Worm (Caenorhabditis elegans): ENCODE measurements around the gene scl-10.

DNA sequence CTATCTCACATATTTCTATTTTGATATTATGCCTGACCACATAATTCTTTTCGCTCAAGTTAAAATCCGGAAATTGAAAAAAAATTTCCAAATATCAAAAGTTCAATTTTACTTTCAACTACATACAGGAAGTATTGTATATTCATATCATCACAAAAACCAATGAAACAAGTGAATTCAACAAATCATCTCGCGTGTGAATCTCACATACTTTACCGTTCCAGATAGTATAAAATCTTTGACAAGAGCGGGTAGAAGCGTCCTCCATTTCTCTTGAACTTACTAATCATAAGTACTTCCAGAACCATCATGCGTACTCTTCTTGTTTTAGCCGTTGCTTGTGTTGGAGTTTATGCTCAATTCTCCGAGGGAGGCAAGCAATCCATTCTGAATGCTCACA lies 23.2 kb downstream of the scl-10 start, which contains the start of gene scl-8:
- TF ChIP-seq nhr-77 (tag; optimal IDR thresholded peaks at IDR 0.05) (no peak), dmd-4 (tag; optimal IDR thresholded peaks at IDR 0.05) (no peak)

Measured in whole organism, L2 larva.